Comparison of ENCODE assay signal across 1 fruit fly cellular context in genomic region chr3L:15826347-15826984, dm6.
TF ChIP-seq lines count a peak whose summit lies in the region.

TSS of gene DCP2 (minus strand) at chr3L:15826423.
TSS of gene dbo (plus strand) at chr3L:15826888.

TF ChIP-seq in whole organism, embryonic, 481 proteins besides CTCF, POLR2A, EP300 and RAD21 (continued from another document):
- no peak for TF ChIP-seq z (GFP tag; IDR thresholded peaks at IDR 0.05; lab: Robert Waterston, UW)
- peak; percentile 20; the same call in 1 of the 2 replicates for TF ChIP-seq MBD-R2 (GFP tag; IDR thresholded peaks at IDR 0.05; lab: Robert Waterston, UW)
TF ChIP-seq in whole organism, embryonic: peak in this region for 279.
